Fruit fly (Drosophila melanogaster) whole organism, adult: Measurements from ENCODE around the gene CG46059.

ENCODE experiments used
- CG12768 ChIP-seq: fragments of 200-800 bp; sonication (Bioruptor generic); optimal IDR thresholded peaks from 2 replicates; lab custom pipeline; 2017; ENCODE audit warnings: missing biosample characterization, missing genetic modification characterization, mild to moderate bottlenecking, moderate library complexity, missing genetic modification reagents
- CG1620 ChIP-seq: fragments of 200-800 bp; sonication (Bioruptor generic); optimal IDR thresholded peaks from 2 replicates; lab custom pipeline; 2016; ENCODE audit warnings: missing biosample characterization, missing genetic modification characterization
- CG33017 ChIP-seq: fragments of 200-800 bp; sonication (Bioruptor generic); optimal IDR thresholded peaks from 2 replicates; lab custom pipeline; 2018; ENCODE audit warnings: missing biosample characterization, mild to moderate bottlenecking, missing genetic modification characterization, moderate library complexity
- CG5204 ChIP-seq: fragments of 200-800 bp; sonication (Bioruptor generic); optimal IDR thresholded peaks from 2 replicates; lab custom pipeline; 2016; ENCODE audit warnings: missing biosample characterization, missing genetic modification characterization
- CG7045 ChIP-seq: fragments of 200-800 bp; sonication (Bioruptor generic); optimal IDR thresholded peaks from 2 replicates; lab custom pipeline; 2017; ENCODE audit warnings: missing biosample characterization, mild to moderate bottlenecking, missing genetic modification characterization
- Hr96 ChIP-seq: fragments of 200-800 bp; sonication (Bioruptor generic); optimal IDR thresholded peaks from 2 replicates; lab custom pipeline; 2016; ENCODE audit warnings: missing biosample characterization, missing genetic modification characterization
- bab1 ChIP-seq: fragments of 200-800 bp; sonication (Bioruptor generic); optimal IDR thresholded peaks from 3 replicates; lab custom pipeline; 2019; ENCODE audit warnings: missing biosample characterization, mild to moderate bottlenecking, missing genetic modification characterization, moderate library complexity
- cic ChIP-seq: fragments of 200-800 bp; sonication (Bioruptor generic); optimal IDR thresholded peaks from 2 replicates; lab custom pipeline; 2017; ENCODE audit warnings: missing biosample characterization, mild to moderate bottlenecking, missing genetic modification characterization, moderate library complexity
- cnc ChIP-seq, 2 experiments: fragments of >200 bp; optimal IDR thresholded peaks; 2 replicates each; lab custom pipeline; 2017
- kay ChIP-seq: fragments of 200-800 bp; sonication (Bioruptor generic); peaks from one replicate; lab custom pipeline; 2016; ENCODE audit warnings: missing biosample characterization, missing genetic modification characterization, borderline replicate concordance
- ovo ChIP-seq: fragments of 200-800 bp; sonication (Bioruptor generic); optimal IDR thresholded peaks from 2 replicates; lab custom pipeline; 2016; ENCODE audit warnings: missing biosample characterization, missing genetic modification characterization
- pad ChIP-seq: fragments of 200-800 bp; sonication (Bioruptor generic); optimal IDR thresholded peaks from 3 replicates; lab custom pipeline; 2017; ENCODE audit warnings: missing biosample characterization, missing genetic modification characterization, mild to moderate bottlenecking, moderate library complexity, missing genetic modification reagents
- tj ChIP-seq: fragments of 200-800 bp; sonication (Bioruptor generic); optimal IDR thresholded peaks from 3 replicates; lab custom pipeline; 2017; ENCODE audit warnings: missing biosample characterization, mild to moderate bottlenecking, missing genetic modification characterization, moderate library complexity
- toe ChIP-seq: fragments of 200-800 bp; sonication (Bioruptor generic); optimal IDR thresholded peaks from 2 replicates; lab custom pipeline; 2016; ENCODE audit warnings: missing biosample characterization, missing genetic modification characterization

DNA sequence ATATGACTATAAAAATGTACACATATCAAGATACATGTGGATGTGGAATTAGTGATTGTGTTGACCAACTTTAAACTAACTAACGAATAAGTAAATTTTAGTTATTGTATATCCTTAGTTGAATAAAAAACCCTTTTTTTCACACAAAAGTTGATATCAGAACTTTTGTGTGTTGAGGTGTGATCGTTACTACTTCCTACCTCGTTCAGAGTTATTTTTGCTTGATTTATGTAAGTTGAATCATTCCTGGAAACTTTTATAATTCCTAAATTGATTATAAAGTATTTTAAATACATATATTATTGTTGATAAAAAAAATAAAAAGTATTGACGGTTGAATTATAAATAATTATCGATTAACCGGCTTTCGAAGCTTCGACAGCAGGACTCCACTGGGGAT is at the start of gene CG46059:
- TF ChIP-seq ovo (GFP tag; lab: Kevin White, UChicago) (no peak), cic (GFP tag; lab: Kevin White, UChicago) (no peak), CG7045 (GFP tag; lab: Kevin White, UChicago) (no peak), CG12768 (GFP tag; lab: Kevin White, UChicago) (no peak), cnc (optimal IDR thresholded peaks at IDR 0.05; lab: Kevin White, UChicago) (no peak), kay (GFP tag; lab: Kevin White, UChicago) (no peak), bab1 (GFP tag; lab: Kevin White, UChicago) (no peak), toe (GFP tag; lab: Kevin White, UChicago) (no peak), tj (GFP tag; lab: Kevin White, UChicago) (no peak), pad (no peak), CG5204 (GFP tag; lab: Kevin White, UChicago) (no peak), CG1620 (GFP tag; lab: Kevin White, UChicago) (no peak), Hr96 (GFP tag; lab: Kevin White, UChicago) (no peak), CG33017 (no peak)
